Fruit fly (Drosophila melanogaster): ENCODE results near the gene Ugt304A1.

The Ugt304A1 gene

dm6 chr3R:11196648-11197388, 21.6 kb upstream of the Ugt304A1 start (continued):
- TF ChIP-seq CG31365 (tag; optimal IDR thresholded peaks at IDR 0.05) (peak; percentile 66), GATAe (GFP tag; conservative IDR thresholded peaks at IDR 0.05) (peak; percentile 98), Dad (GFP tag; optimal IDR thresholded peaks at IDR 0.05) (peak; percentile 95), CG13287 (GFP tag; IDR thresholded peaks at IDR 0.05; ENCODE audit: partially characterized antibody) (peak; percentile 20; the same call in 1 of the 2 replicates), Gug (GFP tag; IDR thresholded peaks at IDR 0.05) (peak; percentile 97), CG2875 (GFP tag; optimal IDR thresholded peaks at IDR 0.05) (peak; percentile 96), hb (GFP tag; IDR thresholded peaks at IDR 0.05; ENCODE audit: partially characterized antibody) (no peak), sqz (GFP tag; optimal IDR thresholded peaks at IDR 0.05) (peak; percentile 96), Kr (GFP tag; optimal IDR thresholded peaks at IDR 0.05) (no peak), pros (GFP tag; optimal IDR thresholded peaks at IDR 0.05) (peak; percentile 77), pan (optimal IDR thresholded peaks at IDR 0.05) (no peak), pan (GFP tag; optimal IDR thresholded peaks at IDR 0.05 in 1 of 2, IDR thresholded peaks at IDR 0.05 in 1 of 2) (peak in 1 of 2 experiments; percentile 99), Dek (tag; optimal IDR thresholded peaks at IDR 0.05) (peak; percentile 99), twi (tag; optimal IDR thresholded peaks at IDR 0.05) (peak; percentile 88), NFAT (GFP tag; IDR thresholded peaks at IDR 0.05) (peak; percentile 95), B-H2 (GFP tag; optimal IDR thresholded peaks at IDR 0.05) (peak; percentile 93), CG13624 (GFP tag; optimal IDR thresholded peaks at IDR 0.05) (peak; percentile 97), CHES-1-like (GFP tag; optimal IDR thresholded peaks at IDR 0.05) (peak; percentile 85), BtbVII (GFP tag; optimal IDR thresholded peaks at IDR 0.05) (peak; percentile 98), CG16815 (GFP tag; optimal IDR thresholded peaks at IDR 0.05) (peak; percentile 97), Lpt (GFP tag; optimal IDR thresholded peaks at IDR 0.05) (no peak), ase (GFP tag; IDR thresholded peaks at IDR 0.05) (peak; percentile 97), esg (GFP tag; conservative IDR thresholded peaks at IDR 0.05) (peak; percentile 99), CG9437 (GFP tag; optimal IDR thresholded peaks at IDR 0.05) (peak; percentile 97), CG11560 (tag; IDR thresholded peaks at IDR 0.05) (peak; percentile 93), Hr78 (GFP tag; optimal IDR thresholded peaks at IDR 0.05) (peak in 1 of 2 experiments; percentile 96), CG4617 (GFP tag; optimal IDR thresholded peaks at IDR 0.05; ENCODE audit: borderline replicate concordance) (peak; percentile 86), hkb (optimal IDR thresholded peaks at IDR 0.05) (no peak), hkb (GFP tag; IDR thresholded peaks at IDR 0.05) (peak; percentile 98), rib (GFP tag; IDR thresholded peaks at IDR 0.05) (peak; percentile 98), pb (GFP tag; optimal IDR thresholded peaks at IDR 0.05) (no peak), Rfx (GFP tag; IDR thresholded peaks at IDR 0.05) (peak; percentile 98), CG18476 (GFP tag; optimal IDR thresholded peaks at IDR 0.05) (peak; percentile 96), CG3838 (GFP tag; optimal IDR thresholded peaks at IDR 0.05) (peak; percentile 94), CG3163 (GFP tag; optimal IDR thresholded peaks at IDR 0.05) (peak; percentile 97), fd96Cb (tag; optimal IDR thresholded peaks at IDR 0.05) (peak; percentile 99), CG10979 (tag; optimal IDR thresholded peaks at IDR 0.05) (peak; percentile 99), HmgD (GFP tag; optimal IDR thresholded peaks at IDR 0.05) (peak; percentile 56), TFAM (GFP tag; optimal IDR thresholded peaks at IDR 0.05) (peak; percentile 69), MESR4 (GFP tag; optimal IDR thresholded peaks at IDR 0.05) (peak; percentile 19), psq (GFP tag; optimal IDR thresholded peaks at IDR 0.05) (peak; percentile 94), Abd-B (GFP tag; optimal IDR thresholded peaks at IDR 0.05) (peak; percentile 100), disco-r (GFP tag; optimal IDR thresholded peaks at IDR 0.05) (peak; percentile 31), sob (GFP tag; IDR thresholded peaks at IDR 0.05) (peak; percentile 99), CG11398 (GFP tag; optimal IDR thresholded peaks at IDR 0.05) (no peak), CG11093 (GFP tag; IDR thresholded peaks at IDR 0.05) (peak; percentile 98), CG8089 (GFP tag; optimal IDR thresholded peaks at IDR 0.05) (peak; percentile 63), Dll (GFP tag; IDR thresholded peaks at IDR 0.05; ENCODE audit: partially characterized antibody) (no peak), CG2129 (GFP tag; IDR thresholded peaks at IDR 0.05; ENCODE audit: partially characterized antibody) (no peak)
